Fruit fly (Drosophila melanogaster) whole organism, embryonic: ENCODE data around the gene Ubi-p63E.

Experiments
- Atf6 ChIP-seq: fragments of 200-800 bp; sonication (Bioruptor generic); IDR thresholded peaks from 2 replicates; pipeline ENCODE4 v1.3.6; 2022; ENCODE audit warnings: missing biosample characterization, missing genetic modification characterization
- CG11504 ChIP-seq: fragments of 200-800 bp; sonication (Bioruptor generic); optimal IDR thresholded peaks from 3 replicates; lab custom pipeline; 2019; ENCODE audit warnings: missing biosample characterization, mild to moderate bottlenecking, missing genetic modification characterization, moderate library complexity
- CG11723 ChIP-seq: fragments of 200-800 bp; sonication (Bioruptor generic); optimal IDR thresholded peaks from 2 replicates; lab custom pipeline; 2017; ENCODE audit warnings: missing biosample characterization, mild to moderate bottlenecking, missing genetic modification characterization
- CG12071 ChIP-seq: fragments of 200-800 bp; sonication (Bioruptor generic); optimal IDR thresholded peaks from 3 replicates; lab custom pipeline; 2018; ENCODE audit warnings: missing biosample characterization, mild to moderate bottlenecking, missing genetic modification characterization
- CG1233 ChIP-seq: fragments of 200-800 bp; sonication (Bioruptor generic); optimal IDR thresholded peaks from 4 replicates; lab custom pipeline; 2018; ENCODE audit warnings: missing biosample characterization, mild to moderate bottlenecking, missing genetic modification characterization
- CG13123 ChIP-seq: fragments of 200-800 bp; sonication (Bioruptor generic); optimal IDR thresholded peaks from 2 replicates; lab custom pipeline; 2016; ENCODE audit warnings: missing biosample characterization, missing genetic modification characterization
- CG14014 ChIP-seq: fragments of 200-800 bp; sonication (Bioruptor generic); IDR thresholded peaks from 2 replicates; pipeline ENCODE4 v1.3.6; 2022; ENCODE audit warnings: missing biosample characterization, missing genetic modification characterization
- CG14710 ChIP-seq: fragments of 200-800 bp; sonication (Bioruptor generic); optimal IDR thresholded peaks from 3 replicates; lab custom pipeline; 2019; ENCODE audit warnings: missing biosample characterization, mild to moderate bottlenecking, missing genetic modification characterization, moderate library complexity
- CG14965 ChIP-seq: fragments of 200-800 bp; sonication (Bioruptor generic); optimal IDR thresholded peaks from 2 replicates; lab custom pipeline; 2016; ENCODE audit warnings: missing biosample characterization, missing genetic modification characterization, borderline replicate concordance
- CG15073 ChIP-seq: fragments of 200-800 bp; sonication (Bioruptor generic); optimal IDR thresholded peaks from 2 replicates; lab custom pipeline; 2016; ENCODE audit warnings: missing biosample characterization, missing genetic modification characterization
- CG17328 ChIP-seq: fragments of 200-800 bp; sonication (Bioruptor generic); IDR thresholded peaks from 2 replicates; pipeline ENCODE4 v1.3.6; 2022; ENCODE audit warnings: missing biosample characterization, missing genetic modification characterization
- CG18262 ChIP-seq: fragments of 200-800 bp; optimal IDR thresholded peaks from 3 replicates; lab custom pipeline; 2019; ENCODE audit warnings: missing biosample characterization, mild to moderate bottlenecking, missing genetic modification characterization, moderate library complexity
- CG2889 ChIP-seq: fragments of 200-800 bp; sonication (Bioruptor generic); IDR thresholded peaks from 3 replicates; pipeline ENCODE4 v1.3.6; 2022; ENCODE audit warnings: missing biosample characterization, missing genetic modification characterization
- CG6683 ChIP-seq: fragments of 200-800 bp; sonication (Bioruptor generic); optimal IDR thresholded peaks from 2 replicates; lab custom pipeline; 2017; ENCODE audit warnings: missing biosample characterization, mild to moderate bottlenecking, missing genetic modification characterization, missing genetic modification reagents
- CG6854 ChIP-seq: fragments of 200-800 bp; sonication (Bioruptor generic); optimal IDR thresholded peaks from 3 replicates; lab custom pipeline; 2017; ENCODE audit warnings: missing biosample characterization, mild to moderate bottlenecking, missing genetic modification characterization
- CG8388 ChIP-seq: fragments of 200-800 bp; sonication (Bioruptor generic); optimal IDR thresholded peaks from 2 replicates; lab custom pipeline; 2019; ENCODE audit warnings: missing biosample characterization, mild to moderate bottlenecking, missing genetic modification characterization, moderate library complexity
- CG8944 ChIP-seq: fragments of 200-800 bp; sonication (Bioruptor generic); optimal IDR thresholded peaks from 3 replicates; lab custom pipeline; 2016; ENCODE audit warnings: missing biosample characterization, missing genetic modification characterization
- D ChIP-seq, 2 experiments: fragments of 200-800 bp in 1 of 2; fragments of >200 bp in 1 of 2; sonication (Bioruptor generic) in 1 of 2; optimal IDR thresholded peaks; 2 replicates in 1 of 2; 3 replicates in 1 of 2; lab custom pipeline; 2017; ENCODE audit warnings: mild to moderate bottlenecking in 1 of 2, missing biosample characterization in 1 of 2, missing genetic modification characterization in 1 of 2, missing genetic modification reagents in 1 of 2
- Deaf1 ChIP-seq: fragments of 200-800 bp; optimal IDR thresholded peaks from 3 replicates; lab custom pipeline; 2019; ENCODE audit warnings: missing biosample characterization, mild to moderate bottlenecking, missing genetic modification characterization, moderate library complexity
- Dp ChIP-seq: fragments of 200-800 bp; sonication (Bioruptor generic); optimal IDR thresholded peaks from 2 replicates; lab custom pipeline; 2018; ENCODE audit warnings: missing biosample characterization, mild to moderate bottlenecking, missing genetic modification characterization, moderate library complexity
- E2f1 ChIP-seq: fragments of 200-800 bp; sonication (Bioruptor generic); IDR thresholded peaks from 2 replicates; pipeline ENCODE4 v1.3.6; 2022; ENCODE audit warnings: missing biosample characterization, missing genetic modification characterization
- Elba2 ChIP-seq: fragments of 200-800 bp; sonication (Bioruptor generic); optimal IDR thresholded peaks from 3 replicates; lab custom pipeline; 2016; ENCODE audit warnings: missing biosample characterization, missing genetic modification characterization
- Gug ChIP-seq: fragments of 200-800 bp; sonication (Bioruptor generic); IDR thresholded peaks from 4 replicates; pipeline ENCODE4 v1.3.6; 2022; ENCODE audit warnings: missing biosample characterization, missing genetic modification characterization
- H15 ChIP-seq: fragments of 200-800 bp; sonication (Bioruptor generic); IDR thresholded peaks from 3 replicates; pipeline ENCODE4 v1.3.6; 2022; ENCODE audit warnings: missing biosample characterization, missing genetic modification characterization
- H2.0 ChIP-seq: fragments of 200-800 bp; sonication (Bioruptor generic); IDR thresholded peaks from 2 replicates; pipeline ENCODE4 v1.3.6; 2022; ENCODE audit warnings: missing biosample characterization, missing genetic modification characterization
- MESR4 ChIP-seq: fragments of 200-800 bp; sonication (Bioruptor generic); optimal IDR thresholded peaks from 2 replicates; lab custom pipeline; 2018; ENCODE audit warnings: missing biosample characterization, mild to moderate bottlenecking, missing genetic modification characterization, moderate library complexity
- Sox102F ChIP-seq: fragments of 200-800 bp; sonication (Bioruptor generic); optimal IDR thresholded peaks from 2 replicates; lab custom pipeline; 2018; ENCODE audit warnings: missing biosample characterization, mild to moderate bottlenecking, missing genetic modification characterization, moderate library complexity
- Sry-β ChIP-seq: fragments of 200-800 bp; sonication (Bioruptor generic); optimal IDR thresholded peaks from 2 replicates; lab custom pipeline; 2018; ENCODE audit warnings: missing biosample characterization, mild to moderate bottlenecking, missing genetic modification characterization, moderate library complexity
- Ssrp ChIP-seq: fragments of 200-800 bp; sonication (Bioruptor generic); optimal IDR thresholded peaks from 2 replicates; lab custom pipeline; 2018; ENCODE audit warnings: missing biosample characterization, mild to moderate bottlenecking, missing genetic modification characterization, moderate library complexity
- Vsx1 ChIP-seq: fragments of 200-800 bp; sonication (Bioruptor generic); optimal IDR thresholded peaks from 2 replicates; lab custom pipeline; 2017; ENCODE audit warnings: missing biosample characterization, mild to moderate bottlenecking, missing genetic modification characterization, missing genetic modification reagents
- ase ChIP-seq: fragments of 200-800 bp; sonication (Bioruptor generic); IDR thresholded peaks from 3 replicates; pipeline ENCODE4 v1.3.6; 2022; ENCODE audit warnings: missing biosample characterization, missing genetic modification characterization
- bbx ChIP-seq: fragments of 200-800 bp; sonication (Bioruptor generic); IDR thresholded peaks from 2 replicates; pipeline ENCODE4 v1.3.6; 2022; ENCODE audit warnings: missing biosample characterization, missing genetic modification characterization; ENCODE audit not compliant: partially characterized antibody
- cato ChIP-seq: fragments of 200-800 bp; sonication (Bioruptor generic); optimal IDR thresholded peaks from 2 replicates; lab custom pipeline; 2016; ENCODE audit warnings: missing biosample characterization, missing genetic modification characterization, borderline replicate concordance
- chn ChIP-seq: fragments of 200-800 bp; sonication (Bioruptor generic); optimal IDR thresholded peaks from 2 replicates; lab custom pipeline; 2016; ENCODE audit warnings: missing biosample characterization, missing genetic modification characterization
- dimm ChIP-seq: fragments of 200-800 bp; sonication (Bioruptor generic); IDR thresholded peaks from 2 replicates; pipeline ENCODE4 v1.3.6; 2022; ENCODE audit warnings: missing biosample characterization, missing genetic modification characterization
- dpn ChIP-seq, 2 experiments: fragments of 200-800 bp; sonication (Bioruptor generic); optimal IDR thresholded peaks; 3 replicates each; lab custom pipeline; 2016; ENCODE audit warnings: missing biosample characterization in 2 of 2, missing genetic modification characterization in 2 of 2
- fru ChIP-seq: fragments of >200 bp; optimal IDR thresholded peaks from 2 replicates; lab custom pipeline; 2017
- gem ChIP-seq: fragments of 200-800 bp; sonication (Bioruptor generic); optimal IDR thresholded peaks from 2 replicates; lab custom pipeline; 2019; ENCODE audit warnings: missing biosample characterization, mild to moderate bottlenecking, missing genetic modification characterization, moderate library complexity
- gfzf ChIP-seq: fragments of 200-800 bp; sonication (Bioruptor generic); optimal IDR thresholded peaks from 2 replicates; lab custom pipeline; 2016; ENCODE audit warnings: missing biosample characterization, mild to moderate bottlenecking, missing genetic modification characterization, moderate library complexity
- gro ChIP-seq: fragments of 200-800 bp; sonication (Bioruptor generic); optimal IDR thresholded peaks from 2 replicates; lab custom pipeline; 2016; ENCODE audit warnings: missing biosample characterization, missing genetic modification characterization
- insv ChIP-seq, 2 experiments: fragments of 200-800 bp; sonication (Bioruptor generic); optimal IDR thresholded peaks; 3 replicates each; lab custom pipeline; 2016 to 2018; ENCODE audit warnings: missing biosample characterization in 2 of 2, missing genetic modification characterization in 2 of 2
- jumu ChIP-seq: fragments of 200-800 bp; sonication (Bioruptor generic); optimal IDR thresholded peaks from 3 replicates; lab custom pipeline; 2016; ENCODE audit warnings: missing biosample characterization, missing genetic modification characterization
- klu ChIP-seq: fragments of 200-800 bp; sonication (Bioruptor generic); IDR thresholded peaks from 2 replicates; pipeline ENCODE4 v1.3.6; 2022; ENCODE audit warnings: missing biosample characterization, missing genetic modification characterization
- maf-S ChIP-seq: fragments of 200-800 bp; sonication (Bioruptor generic); optimal IDR thresholded peaks from 2 replicates; lab custom pipeline; 2016; ENCODE audit warnings: missing biosample characterization, missing genetic modification characterization
- nerfin-2 ChIP-seq: fragments of 200-800 bp; sonication (Bioruptor generic); IDR thresholded peaks from 2 replicates; pipeline ENCODE4 v1.3.6; 2022; ENCODE audit warnings: missing biosample characterization, missing genetic modification characterization; ENCODE audit not compliant: partially characterized antibody
- nmo ChIP-seq: fragments of 200-800 bp; sonication (Bioruptor generic); optimal IDR thresholded peaks from 2 replicates; lab custom pipeline; 2018; ENCODE audit warnings: missing biosample characterization, mild to moderate bottlenecking, missing genetic modification characterization, moderate library complexity
- nom ChIP-seq: fragments of 200-800 bp; sonication (Bioruptor generic); optimal IDR thresholded peaks from 2 replicates; lab custom pipeline; 2017; ENCODE audit warnings: missing biosample characterization, missing genetic modification characterization, mild to moderate bottlenecking, moderate library complexity, missing genetic modification reagents
- sens ChIP-seq: fragments of 200-800 bp; sonication (Bioruptor generic); peaks from one replicate; lab custom pipeline; 2016; ENCODE audit warnings: missing biosample characterization, missing genetic modification characterization
- sima ChIP-seq: fragments of 200-800 bp; sonication (Bioruptor generic); optimal IDR thresholded peaks from 2 replicates; lab custom pipeline; 2016; ENCODE audit warnings: missing biosample characterization, missing genetic modification characterization
- tin ChIP-seq: fragments of 200-800 bp; sonication (Bioruptor generic); optimal IDR thresholded peaks from 3 replicates; lab custom pipeline; 2016; ENCODE audit warnings: missing biosample characterization, missing genetic modification characterization

The Ubi-p63E gene

dm6 chr3L:3940075-3940819 is 37.3 kb upstream of the Ubi-p63E start, which contains the start of gene CG12766 (continued):
- TF ChIP-seq CG6854 (GFP tag; lab: Kevin White, UChicago), result no peak
- TF ChIP-seq nom (GFP tag; lab: Kevin White, UChicago), result no peak
- peak; percentile 66; the same call in 1 of the 2 replicates for TF ChIP-seq nerfin-2 (GFP tag; lab: Robert Waterston, UW)
- no peak for TF ChIP-seq insv (GFP tag; optimal IDR thresholded peaks at IDR 0.05; lab: Kevin White, UChicago)
- no peak for TF ChIP-seq gro
- TF ChIP-seq MESR4 (GFP tag; lab: Kevin White, UChicago), result no peak
- 0 out of 2 replicates have a peak, but pooled peaks have one; percentile 13 for TF ChIP-seq H2.0 (GFP tag; lab: Robert Waterston, UW)
- TF ChIP-seq Sox102F (GFP tag; lab: Kevin White, UChicago), result no peak
- no peak for TF ChIP-seq Ssrp (tag; lab: Kevin White, UChicago)
- no peak for TF ChIP-seq dimm (GFP tag; lab: Robert Waterston, UW)
- no peak for TF ChIP-seq Elba2
- TF ChIP-seq Atf6 (GFP tag; lab: Robert Waterston, UW), result no peak
- no peak for TF ChIP-seq CG8944 (GFP tag; lab: Kevin White, UChicago)
- no peak for TF ChIP-seq E2f1 (GFP tag; lab: Robert Waterston, UW)
- no peak for TF ChIP-seq CG14710 (tag; lab: Kevin White, UChicago)
- TF ChIP-seq jumu (GFP tag; lab: Kevin White, UChicago), result no peak
- TF ChIP-seq fru (lab: Kevin White, UChicago), result no peak
- no peak for TF ChIP-seq CG15073 (GFP tag; lab: Kevin White, UChicago)
- no peak for TF ChIP-seq CG1233 (GFP tag; lab: Kevin White, UChicago)
- no peak for TF ChIP-seq CG13123 (GFP tag; lab: Kevin White, UChicago)
- no peak for TF ChIP-seq chn (GFP tag; lab: Kevin White, UChicago)
- TF ChIP-seq CG18262 (tag; lab: Kevin White, UChicago), result no peak
- TF ChIP-seq D (optimal IDR thresholded peaks at IDR 0.05; lab: Kevin White, UChicago), result no peak
- no peak for TF ChIP-seq D (GFP tag; optimal IDR thresholded peaks at IDR 0.05; lab: Kevin White, UChicago)
- no peak for TF ChIP-seq Sry-β (GFP tag; lab: Kevin White, UChicago)
- TF ChIP-seq klu (GFP tag; lab: Robert Waterston, UW), result no peak
- peak; percentile 77 for TF ChIP-seq Dp
- no peak for TF ChIP-seq CG11504 (tag; lab: Kevin White, UChicago)
- TF ChIP-seq nmo (GFP tag; lab: Kevin White, UChicago), result no peak
- TF ChIP-seq maf-S (GFP tag; lab: Kevin White, UChicago), result no peak
- TF ChIP-seq sima (GFP tag; lab: Kevin White, UChicago), result no peak
- peak; percentile 75 for TF ChIP-seq sens (GFP tag; lab: Kevin White, UChicago)
- TF ChIP-seq dpn (GFP tag; optimal IDR thresholded peaks at IDR 0.05; lab: Kevin White, UChicago), result no peak
- peak; percentile 35 for TF ChIP-seq gfzf (GFP tag; lab: Kevin White, UChicago)
- TF ChIP-seq Deaf1 (tag; lab: Kevin White, UChicago), result no peak
- TF ChIP-seq H15 (GFP tag; lab: Robert Waterston, UW), result no peak
- no peak for TF ChIP-seq ase (GFP tag; lab: Robert Waterston, UW)
- no peak for TF ChIP-seq CG14014 (GFP tag; lab: Robert Waterston, UW)
- no peak for TF ChIP-seq CG14965
- no peak for TF ChIP-seq gem
- TF ChIP-seq cato, result no peak
- no peak for TF ChIP-seq CG17328 (GFP tag; lab: Robert Waterston, UW)
- no peak for TF ChIP-seq CG6683
- no peak for TF ChIP-seq CG11723 (GFP tag; lab: Kevin White, UChicago)
- no peak for TF ChIP-seq Gug (GFP tag; lab: Robert Waterston, UW)
- no peak for TF ChIP-seq CG2889
- TF ChIP-seq bbx, result peak; percentile 70
- no peak for TF ChIP-seq Vsx1 (GFP tag; lab: Kevin White, UChicago)
- TF ChIP-seq CG8388 (GFP tag; lab: Kevin White, UChicago), result no peak
- TF ChIP-seq tin (GFP tag; lab: Kevin White, UChicago), result no peak
- TF ChIP-seq CG12071 (GFP tag; lab: Kevin White, UChicago), result no peak
